Fruit fly (Drosophila melanogaster) Kc167 (cell line): ENCODE measurements around the gene fend.

Experiments
- Myc ChIP-seq: fragments of >200 bp; optimal IDR thresholded peaks from 2 replicates; lab custom pipeline; 2017; ENCODE audit warnings: missing external identifiers
- h ChIP-seq: fragments of >200 bp; optimal IDR thresholded peaks from 3 replicates; lab custom pipeline; 2018; ENCODE audit warnings: missing external identifiers
- insv ChIP-seq: fragments of >200 bp; optimal IDR thresholded peaks from 3 replicates; lab custom pipeline; 2018; ENCODE audit warnings: missing external identifiers
- psq ChIP-seq: fragments of >200 bp; optimal IDR thresholded peaks from 2 replicates; lab custom pipeline; 2017; ENCODE audit warnings: missing external identifiers
- ttk ChIP-seq: sonication (Bioruptor generic); optimal IDR thresholded peaks from 2 replicates; lab custom pipeline; 2017; ENCODE audit warnings: missing external identifiers

DNA sequence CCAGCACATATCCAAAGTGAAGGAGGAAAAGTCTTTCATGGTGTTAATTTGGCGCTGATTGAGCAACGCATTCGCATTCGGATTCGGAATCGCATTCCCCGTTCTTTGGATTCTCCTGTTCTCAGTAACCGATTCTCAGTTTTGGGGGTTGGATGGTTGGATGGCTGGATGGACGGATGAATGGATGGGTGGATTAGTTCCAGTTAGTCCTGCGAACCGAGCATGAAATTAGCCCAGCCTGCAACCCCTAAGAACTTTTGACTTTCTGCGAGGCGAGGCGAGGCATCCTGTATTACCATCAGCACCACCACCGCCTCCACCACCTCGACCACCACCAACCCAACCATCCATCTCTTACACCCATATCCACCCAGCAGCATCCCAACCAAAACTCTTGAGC lies 4.7 kb downstream of the fend start:
- TF ChIP-seq psq (lab: Kevin White, UChicago), result no peak
- no peak for TF ChIP-seq insv (lab: Kevin White, UChicago)
- TF ChIP-seq h (lab: Kevin White, UChicago), result no peak
- no peak for TF ChIP-seq Myc (lab: Kevin White, UChicago)
- no peak for TF ChIP-seq ttk (lab: Kevin White, UChicago)
